Worm (Caenorhabditis elegans) whole organism, L2 larva: ENCODE measurements around the gene B0228.6.
A peak's percentile ranks its signal among the peaks of the same experiment; 100 is the strongest.

Source experiments
- C34F6.9 ChIP-seq: fragments of 150-350 bp; optimal IDR thresholded peaks from 2 replicates; lab custom pipeline; 2014; ENCODE audit warnings: missing biosample characterization, missing genetic modification characterization
- ama-1 ChIP-seq: fragments of 150-350 bp; optimal IDR thresholded peaks from 2 replicates; lab custom pipeline; 2018; ENCODE audit warnings: inconsistent platforms
- crh-2 ChIP-seq: sonication (generic microtip); optimal IDR thresholded peaks from 2 replicates; lab custom pipeline; 2017; ENCODE audit warnings: missing biosample characterization, missing genetic modification characterization
- elt-3 ChIP-seq: sonication (generic microtip); optimal IDR thresholded peaks from 2 replicates; lab custom pipeline; 2017; ENCODE audit warnings: missing biosample characterization, missing genetic modification characterization
- fos-1 ChIP-seq: fragments of 150-350 bp; optimal IDR thresholded peaks from 2 replicates; lab custom pipeline; 2014; ENCODE audit warnings: missing biosample characterization, missing genetic modification characterization
- gmeb-1 ChIP-seq: fragments of 150-350 bp; optimal IDR thresholded peaks from 2 replicates; lab custom pipeline; 2014; ENCODE audit warnings: missing biosample characterization, missing genetic modification characterization
- lin-11 ChIP-seq: fragments of 150-350 bp; sonication (generic microtip); optimal IDR thresholded peaks from 2 replicates; lab custom pipeline; 2014; ENCODE audit warnings: missing biosample characterization, missing genetic modification characterization, inconsistent platforms, mixed read lengths
- lin-13 ChIP-seq: fragments of 150-350 bp; optimal IDR thresholded peaks from 2 replicates; lab custom pipeline; 2014; ENCODE audit warnings: missing biosample characterization, missing genetic modification reagents, missing genetic modification characterization
- mbf-1 ChIP-seq: sonication (generic microtip); optimal IDR thresholded peaks from 2 replicates; lab custom pipeline; 2017; ENCODE audit warnings: missing biosample characterization, missing genetic modification characterization
- nhr-129 ChIP-seq: fragments of 150-350 bp; optimal IDR thresholded peaks from 2 replicates; lab custom pipeline; 2014; ENCODE audit warnings: missing biosample characterization, missing genetic modification characterization
- nhr-237 ChIP-seq: fragments of 150-350 bp; optimal IDR thresholded peaks from 2 replicates; lab custom pipeline; 2014; ENCODE audit warnings: missing biosample characterization, missing genetic modification characterization
- nhr-6 ChIP-seq: fragments of 150-350 bp; optimal IDR thresholded peaks from 2 replicates; lab custom pipeline; 2014; ENCODE audit warnings: missing biosample characterization, missing genetic modification characterization
- sem-4 ChIP-seq: fragments of 150-350 bp; optimal IDR thresholded peaks from 2 replicates; lab custom pipeline; 2014; ENCODE audit warnings: missing biosample characterization, missing genetic modification reagents, missing genetic modification characterization
- sma-9 ChIP-seq, 2 experiments: fragments of 150-350 bp in 1 of 2; sonication (generic microtip) in 1 of 2; optimal IDR thresholded peaks; 2 replicates each; lab custom pipeline; 2014 to 2016; ENCODE audit warnings: missing genetic modification characterization in 2 of 2, mild to moderate bottlenecking in 1 of 2, missing biosample characterization in 1 of 2, missing compliant biosample characterization in 1 of 2, missing genetic modification reagents in 1 of 2, moderate library complexity in 1 of 2
- ztf-1 ChIP-seq: fragments of 200-800 bp; sonication (Bioruptor generic); conservative IDR thresholded peaks from 2 replicates; pipeline ENCODE4 v1.3.6; 2022; ENCODE audit warnings: missing genetic modification characterization, missing compliant biosample characterization
- ztf-11 ChIP-seq: sonication (generic microtip); optimal IDR thresholded peaks from 2 replicates; lab custom pipeline; 2017; ENCODE audit warnings: missing biosample characterization, missing genetic modification characterization

Gene B0228.6

DNA sequence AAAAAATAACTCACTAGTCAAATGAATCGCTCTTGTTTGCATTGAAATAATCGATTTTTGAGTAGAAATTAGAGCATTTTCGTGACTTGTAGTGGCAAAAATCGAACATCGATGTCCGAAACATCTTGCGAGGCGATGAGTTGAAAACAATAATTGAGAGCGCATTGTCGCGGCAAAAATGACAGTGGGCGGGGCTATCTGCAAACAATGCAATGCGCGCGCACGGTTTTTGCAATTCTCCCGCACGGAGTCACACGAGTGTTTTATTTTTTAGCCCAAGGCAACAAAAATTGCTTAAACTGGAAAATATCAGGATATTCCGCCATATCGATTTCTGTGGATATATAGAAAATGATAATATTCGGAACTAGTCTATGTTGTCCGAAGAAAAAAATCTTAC lies 46.4 kb downstream of the B0228.6 start, which contains the start of gene B0495.9 (continued):
- TF ChIP-seq crh-2 (tag; lab: Kevin White, UChicago) (no peak), elt-3 (tag; lab: Kevin White, UChicago) (no peak), sem-4 (tag; lab: Kevin White, UChicago) (peak; percentile 7), lin-13 (GFP tag; lab: Kevin White, UChicago) (no peak), fos-1 (tag; lab: Kevin White, UChicago) (no peak), lin-11 (peak; percentile 31), ztf-1 (no peak)

DNA sequence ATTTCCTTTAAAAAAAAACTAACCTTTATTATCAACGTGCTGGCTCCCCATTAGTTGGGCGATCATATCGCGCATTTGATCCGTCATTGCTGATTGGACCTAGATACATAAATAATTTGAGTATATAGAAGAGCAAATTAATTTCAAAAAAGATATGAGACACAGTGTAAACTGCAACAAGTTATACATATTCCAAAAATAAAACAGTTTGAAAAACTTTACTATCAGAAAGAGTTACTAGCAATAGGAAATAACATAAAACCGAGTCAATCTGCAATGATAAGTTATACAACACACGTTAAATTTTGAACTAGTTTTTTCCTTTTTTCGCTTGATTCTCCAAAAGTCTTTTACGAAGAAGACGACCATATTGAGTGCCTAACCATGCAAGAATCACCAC lies 47.6 kb downstream of the B0228.6 start, which contains the start of gene luc-7L:
Gene luc-7L, minus strand, starts transcription at position 101 of the 400 bp plus-strand sequence.
- TF ChIP-seq nhr-237 (tag; lab: Kevin White, UChicago), result no peak
- no peak for TF ChIP-seq ama-1
- no peak for TF ChIP-seq sma-9 (GFP tag; optimal IDR thresholded peaks at IDR 0.05; lab: Kevin White, UChicago)
- TF ChIP-seq sma-9 (tag; optimal IDR thresholded peaks at IDR 0.05; lab: Kevin White, UChicago), result no peak
- TF ChIP-seq, all 48 proteins: peak for 0

DNA sequence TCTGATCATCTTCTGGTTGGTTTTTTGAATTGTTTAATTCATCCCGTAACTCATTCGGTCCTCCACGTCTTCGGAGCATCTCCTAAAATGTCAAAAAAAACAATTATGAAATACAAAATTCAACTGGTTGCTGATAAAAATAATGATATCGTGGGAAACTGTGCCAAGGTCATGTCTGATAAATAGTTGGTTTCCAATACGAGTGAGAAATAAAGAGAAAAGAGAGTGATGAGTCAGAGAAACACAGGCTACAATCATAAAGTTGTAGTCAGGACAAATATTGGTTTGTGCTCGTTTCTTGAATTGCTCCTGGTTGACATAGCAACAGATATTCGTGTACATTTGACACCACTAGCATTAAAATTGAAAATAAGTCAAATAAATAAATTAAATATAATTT lies 49.8 kb downstream of the B0228.6 start, which contains the start of gene B0495.7:
Gene B0495.7, minus strand, starts transcription at position 82 of the 400 bp plus-strand sequence.
- TF ChIP-seq lin-13 (GFP tag; lab: Kevin White, UChicago) (no peak), C34F6.9 (tag; lab: Kevin White, UChicago) (peak; percentile 6), gmeb-1 (tag; lab: Kevin White, UChicago) (peak; percentile 6), fos-1 (tag; lab: Kevin White, UChicago) (peak; percentile 94), nhr-6 (tag; lab: Kevin White, UChicago) (no peak)
- TF ChIP-seq, all 48 proteins: peak for 3

DNA sequence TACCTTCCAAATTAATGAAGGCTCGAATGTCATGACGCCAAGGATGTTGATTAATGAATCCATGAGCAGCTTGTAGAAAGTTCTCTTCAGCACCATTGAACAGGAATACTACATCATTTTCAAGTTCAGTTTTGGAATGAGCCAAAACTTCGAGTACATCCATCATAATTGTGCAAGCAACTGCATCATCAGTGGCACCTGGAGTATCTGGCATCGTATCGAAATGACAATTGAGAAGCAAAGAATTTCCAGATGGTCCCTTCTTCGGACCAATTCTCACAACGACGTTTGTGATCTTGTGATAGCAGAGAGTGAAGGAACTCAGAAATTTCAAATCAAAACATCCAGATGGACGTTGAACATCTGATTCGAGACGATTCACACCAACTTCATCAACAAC lies 50.6 kb downstream of the B0228.6 start:
- TF ChIP-seq nhr-129 (tag; lab: Kevin White, UChicago) (no peak), mbf-1 (tag; lab: Kevin White, UChicago) (no peak), sem-4 (tag; lab: Kevin White, UChicago) (no peak), ztf-11 (tag; lab: Kevin White, UChicago) (no peak), C34F6.9 (tag; lab: Kevin White, UChicago) (no peak)
